Fruit fly (Drosophila melanogaster): ENCODE measurements around the gene AkhR.

Gene AkhR

DNA sequence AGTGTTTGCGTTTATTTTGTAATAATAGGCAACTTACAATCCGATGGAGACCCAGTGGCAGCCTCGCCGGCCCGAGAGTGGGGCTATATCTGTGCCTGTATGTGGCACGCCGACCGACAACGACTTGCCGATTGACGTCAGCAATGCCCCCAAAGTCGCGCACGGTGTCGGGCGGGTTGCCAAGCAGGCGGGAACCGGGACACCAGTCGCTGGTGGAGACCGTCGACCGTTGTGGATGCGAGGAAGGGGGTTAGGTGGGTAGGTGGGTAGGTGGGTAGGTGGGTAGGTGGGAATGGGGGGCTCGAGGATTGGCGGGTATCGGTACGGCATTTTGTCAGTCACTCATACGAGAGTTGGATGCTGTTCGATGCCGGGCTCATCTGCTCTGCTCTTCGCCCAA, 35.1 kb upstream of the AkhR start (continued):
- no peak for TF ChIP-seq CG11723 (GFP tag; optimal IDR thresholded peaks at IDR 0.05)
- TF ChIP-seq Elba2 (GFP tag; optimal IDR thresholded peaks at IDR 0.05) = no peak
- no peak for TF ChIP-seq CG9876 (GFP tag; optimal IDR thresholded peaks at IDR 0.05)
- TF ChIP-seq Ssrp (tag; optimal IDR thresholded peaks at IDR 0.05) = no peak
- TF ChIP-seq CG7271 (tag; optimal IDR thresholded peaks at IDR 0.05) = no peak
- TF ChIP-seq disco-r (GFP tag; optimal IDR thresholded peaks at IDR 0.05) = no peak
- peak; percentile 92 for TF ChIP-seq CG6175 (GFP tag; IDR thresholded peaks at IDR 0.05)
- no peak for TF ChIP-seq Hr3 (GFP tag; optimal IDR thresholded peaks at IDR 0.05)
- no peak for TF ChIP-seq wdn (GFP tag; IDR thresholded peaks at IDR 0.05)

DNA sequence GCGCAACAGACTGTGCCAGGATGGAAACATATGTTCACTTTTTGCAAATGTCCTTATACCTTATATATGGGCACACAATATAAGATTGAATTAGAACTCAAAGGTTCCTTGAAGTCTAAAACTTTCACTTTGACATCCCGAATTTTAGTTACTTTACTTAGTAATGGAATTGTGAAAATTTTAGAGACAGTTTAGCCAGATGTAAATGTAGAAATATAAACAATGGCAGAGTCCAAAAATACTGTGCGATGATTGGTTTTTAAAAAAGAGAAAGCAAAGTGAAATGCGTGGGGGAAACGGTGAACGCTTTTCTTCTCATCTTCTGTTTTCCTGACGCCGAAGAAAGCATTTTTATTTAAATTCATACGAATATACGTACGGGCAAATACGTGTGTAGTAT, 31.8 kb upstream of the AkhR start, which contains the start of gene CG44271:
Gene CG44271 (minus strand): TSS at position 101 of the 400 bp plus-strand sequence.
- TF ChIP-seq z (GFP tag; IDR thresholded peaks at IDR 0.05) (no peak), CG30431 (GFP tag; optimal IDR thresholded peaks at IDR 0.05) (no peak)

DNA sequence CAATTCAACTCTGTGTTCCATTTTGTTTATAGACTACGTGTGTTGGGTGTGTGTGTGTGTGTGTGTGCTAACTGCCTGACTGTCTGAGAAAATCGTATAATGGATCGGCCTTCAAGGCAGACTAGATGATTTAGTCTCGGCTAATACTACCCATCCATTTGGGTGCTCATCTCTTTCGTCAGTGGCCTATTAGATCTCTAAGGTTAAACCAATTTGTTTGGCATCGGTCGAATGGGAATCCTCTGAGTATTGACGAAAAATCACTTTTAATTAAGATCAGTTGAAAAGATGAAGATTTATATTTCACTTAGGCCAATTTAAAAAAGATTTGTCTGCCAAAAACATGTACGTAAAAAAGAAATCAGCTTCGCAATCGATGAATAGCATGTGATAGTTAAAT, 29.5 kb upstream of the AkhR start, which contains the start of gene CG31910:
Gene CG31910 (minus strand): TSS at position 101 of the 400 bp plus-strand sequence.
- TF ChIP-seq CG9817 (tag; optimal IDR thresholded peaks at IDR 0.05) (no peak), CG9437 (GFP tag; optimal IDR thresholded peaks at IDR 0.05) (no peak), CG14014 (GFP tag; IDR thresholded peaks at IDR 0.05) (no peak), CG14441 (GFP tag; IDR thresholded peaks at IDR 0.05) (no peak), vvl (GFP tag; IDR thresholded peaks at IDR 0.05) (no peak)

DNA sequence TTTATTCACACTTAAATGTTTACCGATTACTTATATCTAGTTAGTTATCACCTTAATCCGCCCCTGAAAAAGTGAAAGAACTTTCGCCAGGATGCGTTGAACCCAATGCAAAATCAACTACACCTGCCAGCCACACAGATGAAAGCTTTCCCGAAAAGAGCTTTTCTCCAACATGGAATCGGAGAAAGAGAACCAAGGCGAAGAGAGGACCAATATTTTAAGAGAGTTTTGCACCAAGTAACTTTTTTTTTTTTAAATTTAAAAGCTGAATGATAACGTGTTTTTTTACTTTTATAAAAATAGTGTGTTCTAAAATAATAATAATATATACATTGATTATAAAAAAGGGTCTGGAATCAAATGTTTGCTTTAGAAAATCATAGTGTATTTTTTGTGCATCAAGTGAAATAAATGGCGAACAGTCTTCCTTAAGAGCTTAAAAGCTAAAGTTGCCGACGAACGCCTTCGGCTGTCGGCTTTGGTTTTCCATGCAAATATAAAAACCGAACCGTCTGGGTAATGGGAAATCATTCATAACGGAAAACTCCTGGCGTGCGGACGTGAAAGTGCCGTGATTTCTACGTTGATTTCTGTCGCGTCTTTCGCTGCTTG, 26.1 kb upstream of the AkhR start, which contains the start of gene meng:
Gene meng (plus strand): TSS at position 523 of the 612 bp plus-strand sequence.
- TF ChIP-seq CG13296 (GFP tag; optimal IDR thresholded peaks at IDR 0.05) = peak; percentile 4
- TF ChIP-seq D19A (tag; optimal IDR thresholded peaks at IDR 0.05) = peak; percentile 88
- TF ChIP-seq CG17802 (tag; optimal IDR thresholded peaks at IDR 0.05) = no peak
- TF ChIP-seq Med (GFP tag) = peak; percentile 66
- no peak for TF ChIP-seq knrl (GFP tag; IDR thresholded peaks at IDR 0.05; ENCODE audit: partially characterized antibody)
- TF ChIP-seq row (GFP tag; IDR thresholded peaks at IDR 0.05) = peak; percentile 35; the same call in 1 of the 3 replicates
- no peak for TF ChIP-seq CG32532 (GFP tag; IDR thresholded peaks at IDR 0.05)
- TF ChIP-seq run (tag; optimal IDR thresholded peaks at IDR 0.05) = no peak
- peak; percentile 39 for TF ChIP-seq Jarid2 (GFP tag; optimal IDR thresholded peaks at IDR 0.05)
- no peak for TF ChIP-seq CG9609 (GFP tag; optimal IDR thresholded peaks at IDR 0.05)
- TF ChIP-seq da (GFP tag; optimal IDR thresholded peaks at IDR 0.05) = no peak
- TF ChIP-seq Pdp1 (GFP tag; optimal IDR thresholded peaks at IDR 0.05) = no peak
- peak; percentile 98 for TF ChIP-seq Deaf1 (tag; optimal IDR thresholded peaks at IDR 0.05)
- no peak for TF ChIP-seq CG6683 (GFP tag; optimal IDR thresholded peaks at IDR 0.05)
- no peak for TF ChIP-seq ham (GFP tag; IDR thresholded peaks at IDR 0.05)
- no peak for TF ChIP-seq CG3281 (GFP tag; optimal IDR thresholded peaks at IDR 0.05)
- TF ChIP-seq CG12769 (tag; optimal IDR thresholded peaks at IDR 0.05) = no peak
- TF ChIP-seq CG10543 (GFP tag; optimal IDR thresholded peaks at IDR 0.05) = peak; percentile 17
- peak; percentile 76 for TF ChIP-seq CG3163 (GFP tag; optimal IDR thresholded peaks at IDR 0.05)
- TF ChIP-seq Hmr (GFP tag; optimal IDR thresholded peaks at IDR 0.05) = peak; percentile 6
- no peak for TF ChIP-seq ATbp (GFP tag; optimal IDR thresholded peaks at IDR 0.05)
- no peak for TF ChIP-seq CG10209 (GFP tag; optimal IDR thresholded peaks at IDR 0.05)
- TF ChIP-seq CG18619 (GFP tag; optimal IDR thresholded peaks at IDR 0.05) = no peak
- TF ChIP-seq Abd-B (GFP tag; optimal IDR thresholded peaks at IDR 0.05) = no peak
- no peak for TF ChIP-seq nau (GFP tag; optimal IDR thresholded peaks at IDR 0.05)
- TF ChIP-seq NFAT (GFP tag; IDR thresholded peaks at IDR 0.05) = 0 out of 2 replicates have a peak, but pooled peaks have one; percentile 14
- TF ChIP-seq CG18599 (GFP tag; optimal IDR thresholded peaks at IDR 0.05) = peak; percentile 14
- peak; percentile 35 to 79 for TF ChIP-seq Trl (optimal IDR thresholded peaks at IDR 0.05)
- no peak for TF ChIP-seq Trl (GFP tag; optimal IDR thresholded peaks at IDR 0.05)
- no peak for TF ChIP-seq ssp (GFP tag; IDR thresholded peaks at IDR 0.05)

Measured in whole organism, embryonic.